Worm (Caenorhabditis elegans): ENCODE data around the gene asm-2.

- TF ChIP-seq nhr-76 (tag; optimal IDR thresholded peaks at IDR 0.05) (no peak), lin-32 (GFP tag; optimal IDR thresholded peaks at IDR 0.05) (no peak), snpc-4 (tag; optimal IDR thresholded peaks at IDR 0.05) (no peak), bed-3 (GFP tag; optimal IDR thresholded peaks at IDR 0.05) (no peak), unc-62 (GFP tag; optimal IDR thresholded peaks at IDR 0.05) (no peak), M03D4.4 (tag; optimal IDR thresholded peaks at IDR 0.05) (no peak), ceh-43 (GFP tag; optimal IDR thresholded peaks at IDR 0.05) (no peak), ztf-11 (tag; optimal IDR thresholded peaks at IDR 0.05) (no peak)
Observed at ce11 chrX:11324240-11324639, at the start of gene asm-2.
